Worm (Caenorhabditis elegans): Measurements from ENCODE around the gene C27H6.8.

- TF ChIP-seq ces-1 (GFP tag; optimal IDR thresholded peaks at IDR 0.05), result peak; percentile 89
- no peak for TF ChIP-seq pha-4 (tag; optimal IDR thresholded peaks at IDR 0.05)
- no peak for TF ChIP-seq nhr-76 (tag; optimal IDR thresholded peaks at IDR 0.05)
- no peak for TF ChIP-seq blmp-1 (tag; optimal IDR thresholded peaks at IDR 0.05)
- TF ChIP-seq mls-2 (tag; optimal IDR thresholded peaks at IDR 0.05), result no peak
- TF ChIP-seq mep-1 (tag; optimal IDR thresholded peaks at IDR 0.05), result no peak
- TF ChIP-seq snpc-4 (tag; optimal IDR thresholded peaks at IDR 0.05), result no peak
- TF ChIP-seq ztf-11 (tag; optimal IDR thresholded peaks at IDR 0.05), result no peak
- no peak for TF ChIP-seq lsy-2 (tag; optimal IDR thresholded peaks at IDR 0.05)
- no peak for TF ChIP-seq mab-5 (tag; optimal IDR thresholded peaks at IDR 0.05)
- TF ChIP-seq ceh-43 (GFP tag; optimal IDR thresholded peaks at IDR 0.05), result no peak
- no peak for TF ChIP-seq flh-1 (GFP tag; optimal IDR thresholded peaks at IDR 0.05)
- no peak for TF ChIP-seq nhr-12 (tag; optimal IDR thresholded peaks at IDR 0.05)
- TF ChIP-seq lin-13 (tag; optimal IDR thresholded peaks at IDR 0.05), result no peak
Measured at ce11 chrV:9977211-9977610, 10.4 kb downstream of the C27H6.8 start.

Measured in whole organism, mixed stage, embryonic.